Fruit fly (Drosophila melanogaster) Kc167 (cell line): ENCODE results near the gene mRRF2.

Source experiments
- Myc ChIP-seq: fragments of >200 bp; optimal IDR thresholded peaks from 2 replicates; lab custom pipeline; 2017; ENCODE audit warnings: missing external identifiers
- Sin3A ChIP-seq: fragments of >200 bp; optimal IDR thresholded peaks from 2 replicates; lab custom pipeline; 2018; ENCODE audit warnings: missing external identifiers
- h ChIP-seq: fragments of >200 bp; optimal IDR thresholded peaks from 3 replicates; lab custom pipeline; 2018; ENCODE audit warnings: missing external identifiers
- insv ChIP-seq: fragments of >200 bp; optimal IDR thresholded peaks from 3 replicates; lab custom pipeline; 2018; ENCODE audit warnings: missing external identifiers
- psq ChIP-seq: fragments of >200 bp; optimal IDR thresholded peaks from 2 replicates; lab custom pipeline; 2017; ENCODE audit warnings: missing external identifiers
- ttk ChIP-seq: sonication (Bioruptor generic); optimal IDR thresholded peaks from 2 replicates; lab custom pipeline; 2017; ENCODE audit warnings: missing external identifiers

DNA sequence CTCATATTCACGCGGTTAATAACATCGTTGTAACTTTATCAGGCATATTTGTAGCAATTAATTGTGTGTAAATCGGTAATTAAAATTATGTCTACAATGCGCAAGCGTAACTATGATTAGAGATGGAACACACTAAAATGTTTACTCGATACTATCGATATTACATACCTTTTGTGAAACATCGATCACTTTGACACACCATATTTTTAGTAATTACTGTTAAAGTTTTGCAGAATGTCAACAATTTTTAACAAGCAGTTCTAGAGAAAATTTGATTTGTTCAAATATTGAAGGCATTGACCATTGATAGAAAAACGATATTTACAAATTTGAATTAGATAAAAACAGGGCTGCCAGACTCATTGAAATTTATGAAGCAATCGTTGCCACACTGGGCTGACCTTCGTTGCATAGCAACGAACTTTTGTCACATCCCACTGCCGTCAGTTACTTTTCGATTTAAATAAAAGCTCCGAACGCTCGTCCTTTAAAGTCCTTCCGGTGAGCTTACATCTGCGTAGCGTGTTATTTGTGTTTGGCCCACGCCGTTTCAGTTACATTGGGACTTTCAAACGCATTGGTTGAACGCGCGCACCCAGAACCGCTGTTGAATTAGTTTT is 25.9 kb downstream of the mRRF2 start, which contains the start of the genes loco and wake:
- no peak for TF ChIP-seq psq (lab: Kevin White, UChicago)
- no peak for TF ChIP-seq h (lab: Kevin White, UChicago)
- TF ChIP-seq ttk (lab: Kevin White, UChicago): no peak
- TF ChIP-seq Myc: no peak
- no peak for TF ChIP-seq insv
- TF ChIP-seq Sin3A: no peak
